Worm (Caenorhabditis elegans) whole organism, L4 larva: Measurements from ENCODE around the gene Y22D7AL.3.

Experiments
- D1046.2 ChIP-seq: fragments of 200-800 bp; sonication (Bioruptor generic); IDR thresholded peaks from 2 replicates; pipeline ENCODE4 v1.3.6; 2022; ENCODE audit warnings: missing genetic modification characterization, missing compliant biosample characterization
- F26F4.8 ChIP-seq: fragments of 200-800 bp; sonication (Bioruptor generic); conservative IDR thresholded peaks from 2 replicates; pipeline ENCODE4 v1.3.6; 2022; ENCODE audit warnings: missing genetic modification characterization, missing compliant biosample characterization
- F44E2.7 ChIP-seq: fragments of 200-800 bp; sonication (Bioruptor generic); IDR thresholded peaks from 2 replicates; pipeline ENCODE4 v2.1.2; 2022; ENCODE audit warnings: missing genetic modification characterization, missing compliant biosample characterization
- R02D3.7 ChIP-seq: fragments of 150-350 bp; sonication (generic microtip); optimal IDR thresholded peaks from 3 replicates; lab custom pipeline; 2014; ENCODE audit warnings: missing biosample characterization, missing genetic modification characterization
- T20F7.1 ChIP-seq: fragments of 200-800 bp; sonication (Bioruptor generic); optimal IDR thresholded peaks from 2 replicates; lab custom pipeline; 2018; ENCODE audit warnings: mild to moderate bottlenecking, missing genetic modification characterization, missing compliant biosample characterization
- T26A8.4 ChIP-seq: fragments of 200-800 bp; sonication (Bioruptor generic); IDR thresholded peaks from 2 replicates; pipeline ENCODE4 v1.3.6; 2022; ENCODE audit warnings: missing genetic modification characterization, missing compliant biosample characterization
- Y105C5A.15 ChIP-seq: fragments of 200-800 bp; sonication (Bioruptor generic); IDR thresholded peaks from 2 replicates; pipeline ENCODE4 v1.3.6; 2022; ENCODE audit warnings: missing genetic modification characterization, missing compliant biosample characterization
- Y75B8A.6 ChIP-seq: fragments of 200-800 bp; sonication (Bioruptor generic); IDR thresholded peaks from 2 replicates; pipeline ENCODE4 v1.3.6; 2022; ENCODE audit warnings: missing genetic modification reagents, missing genetic modification characterization, missing compliant biosample characterization
- ZK546.5 ChIP-seq, 2 experiments: sonication (generic microtip); optimal IDR thresholded peaks; 2 replicates each; lab custom pipeline; 2017; ENCODE audit warnings: missing biosample characterization in 2 of 2, missing genetic modification characterization in 2 of 2
- aha-1 ChIP-seq: fragments of 150-350 bp; peaks from one replicate; lab custom pipeline; 2014; ENCODE audit warnings: missing biosample characterization, missing genetic modification characterization
- ceh-28 ChIP-seq: fragments of 150-350 bp; optimal IDR thresholded peaks from 2 replicates; lab custom pipeline; 2014; ENCODE audit warnings: missing biosample characterization, missing genetic modification reagents, missing genetic modification characterization
- ceh-32 ChIP-seq: sonication (generic microtip); optimal IDR thresholded peaks from 2 replicates; lab custom pipeline; 2016; ENCODE audit warnings: mild to moderate bottlenecking, missing genetic modification characterization, missing compliant biosample characterization; ENCODE audit not compliant: poor library complexity
- ceh-62 ChIP-seq: sonication (generic microtip); optimal IDR thresholded peaks from 2 replicates; lab custom pipeline; 2017; ENCODE audit warnings: missing biosample characterization, missing genetic modification characterization
- ceh-82 ChIP-seq: sonication (generic microtip); optimal IDR thresholded peaks from 2 replicates; lab custom pipeline; 2017; ENCODE audit warnings: missing biosample characterization, missing genetic modification characterization
- ctbp-1 ChIP-seq: fragments of 200-800 bp; sonication (Bioruptor generic); IDR thresholded peaks from 2 replicates; pipeline ENCODE4 v1.3.6; 2022; ENCODE audit warnings: missing genetic modification reagents, missing genetic modification characterization, missing compliant biosample characterization
- daf-12 ChIP-seq: fragments of 150-350 bp; optimal IDR thresholded peaks from 2 replicates; lab custom pipeline; 2014; ENCODE audit warnings: missing biosample characterization, missing genetic modification reagents, missing genetic modification characterization
- daf-19 ChIP-seq: fragments of 200-800 bp; sonication (Bioruptor generic); conservative IDR thresholded peaks from 2 replicates; pipeline ENCODE4 v1.3.6; 2022; ENCODE audit warnings: missing genetic modification characterization, missing compliant biosample characterization
- daf-8 ChIP-seq: fragments of 200-800 bp; sonication (Bioruptor generic); IDR thresholded peaks from 2 replicates; pipeline ENCODE4 v1.3.6; 2022; ENCODE audit warnings: missing genetic modification characterization, missing compliant biosample characterization
- dpl-1 ChIP-seq: fragments of 150-350 bp; optimal IDR thresholded peaks from 2 replicates; lab custom pipeline; 2014; ENCODE audit warnings: missing biosample characterization, missing genetic modification reagents, missing genetic modification characterization
- duxl-1 ChIP-seq: sonication (generic microtip); optimal IDR thresholded peaks from 2 replicates; lab custom pipeline; 2016; ENCODE audit warnings: mild to moderate bottlenecking, missing genetic modification characterization, moderate library complexity, missing compliant biosample characterization; ENCODE audit not compliant: poor library complexity
- fos-1 ChIP-seq: fragments of 150-350 bp; optimal IDR thresholded peaks from 2 replicates; lab custom pipeline; 2014; ENCODE audit warnings: missing biosample characterization, missing genetic modification characterization
- gei-8 ChIP-seq: fragments of 200-800 bp; sonication (Bioruptor generic); optimal IDR thresholded peaks from 2 replicates; lab custom pipeline; 2018; ENCODE audit warnings: mild to moderate bottlenecking, missing genetic modification characterization, missing compliant biosample characterization
- lim-7 ChIP-seq: fragments of 200-800 bp; sonication (Bioruptor generic); IDR thresholded peaks from 2 replicates; pipeline ENCODE4 v1.3.6; 2022; ENCODE audit warnings: missing genetic modification characterization, missing compliant biosample characterization
- lin-15B ChIP-seq: fragments of 150-350 bp; sonication (generic microtip); optimal IDR thresholded peaks from 3 replicates; lab custom pipeline; 2014; ENCODE audit warnings: missing biosample characterization, missing genetic modification characterization
- lin-29 ChIP-seq: fragments of 200-800 bp; sonication (Bioruptor generic); IDR thresholded peaks from 2 replicates; pipeline ENCODE4 v1.3.6; 2022; ENCODE audit warnings: missing genetic modification reagents, missing genetic modification characterization, missing compliant biosample characterization
- lin-38 ChIP-seq: fragments of 200-800 bp; sonication (Bioruptor generic); IDR thresholded peaks from 2 replicates; pipeline ENCODE4 v1.3.6; 2022; ENCODE audit warnings: missing genetic modification reagents, missing genetic modification characterization, missing compliant biosample characterization
- lsy-2 ChIP-seq, 2 experiments: fragments of 150-350 bp in 1 of 2; sonication (generic microtip) in 1 of 2; optimal IDR thresholded peaks; 2 replicates each; lab custom pipeline; 2014 to 2017; ENCODE audit warnings: missing biosample characterization in 2 of 2, missing genetic modification characterization in 2 of 2
- madf-9 ChIP-seq: fragments of 200-800 bp; sonication (Bioruptor generic); conservative IDR thresholded peaks from 2 replicates; pipeline ENCODE4 v1.3.6; 2022; ENCODE audit warnings: missing genetic modification reagents, missing genetic modification characterization, missing compliant biosample characterization
- mes-2 ChIP-seq: sonication (generic microtip); optimal IDR thresholded peaks from 2 replicates; lab custom pipeline; 2016; ENCODE audit warnings: missing genotype, mild to moderate bottlenecking, missing genetic modification characterization, missing compliant biosample characterization; ENCODE audit not compliant: poor library complexity, severe bottlenecking
- mxl-2 ChIP-seq: fragments of 200-800 bp; sonication (Bioruptor generic); conservative IDR thresholded peaks from 2 replicates; pipeline ENCODE4 v1.3.6; 2022; ENCODE audit warnings: missing genetic modification reagents, missing genetic modification characterization, missing compliant biosample characterization
- mxl-3 ChIP-seq: fragments of 200-800 bp; sonication (Bioruptor generic); optimal IDR thresholded peaks from 2 replicates; lab custom pipeline; 2018; ENCODE audit warnings: mild to moderate bottlenecking, missing genetic modification characterization, missing compliant biosample characterization
- nhr-10 ChIP-seq: fragments of 150-350 bp; optimal IDR thresholded peaks from 2 replicates; lab custom pipeline; 2014; ENCODE audit warnings: missing biosample characterization, missing genetic modification characterization
- nhr-111 ChIP-seq: fragments of 200-800 bp; sonication (Bioruptor generic); optimal IDR thresholded peaks from 2 replicates; lab custom pipeline; 2018; ENCODE audit warnings: mild to moderate bottlenecking, missing genetic modification characterization, missing compliant biosample characterization
- nhr-25 ChIP-seq: sonication (generic microtip); optimal IDR thresholded peaks from 2 replicates; lab custom pipeline; 2017; ENCODE audit warnings: missing genetic modification characterization, mild to moderate bottlenecking, missing compliant biosample characterization, antibody characterized with exemption, moderate library complexity, borderline replicate concordance; ENCODE audit not compliant: insufficient read depth
- nhr-28 ChIP-seq: fragments of 150-350 bp; optimal IDR thresholded peaks from 2 replicates; lab custom pipeline; 2014; ENCODE audit warnings: missing biosample characterization, missing genetic modification characterization
- nhr-41 ChIP-seq: fragments of 200-800 bp; sonication (Bioruptor generic); IDR thresholded peaks from 2 replicates; pipeline ENCODE4 v1.3.6; 2022; ENCODE audit warnings: missing genetic modification reagents, missing genetic modification characterization, missing compliant biosample characterization
- nhr-42 ChIP-seq: fragments of 200-800 bp; sonication (Bioruptor generic); IDR thresholded peaks from 2 replicates; pipeline ENCODE4 v1.3.6; 2022; ENCODE audit warnings: missing genetic modification characterization, missing compliant biosample characterization
- nhr-76 ChIP-seq: fragments of 150-350 bp; optimal IDR thresholded peaks from 2 replicates; lab custom pipeline; 2014; ENCODE audit warnings: missing biosample characterization, missing genetic modification characterization
- nhr-77 ChIP-seq: fragments of 150-350 bp; optimal IDR thresholded peaks from 2 replicates; lab custom pipeline; 2014; ENCODE audit warnings: missing biosample characterization, missing genetic modification characterization
- pha-4 ChIP-seq, 2 experiments: fragments of 150-350 bp in 1 of 2; fragments of 200-800 bp in 1 of 2; sonication (Bioruptor generic) in 1 of 2; IDR thresholded peaks in 1 of 2; optimal IDR thresholded peaks in 1 of 2; 2 replicates each; pipeline versions ENCODE4 v1.3.6 to Lab custom; 2014 to 2022; ENCODE audit warnings: missing genetic modification characterization in 2 of 2, missing genetic modification reagents in 2 of 2, missing biosample characterization in 1 of 2, missing compliant biosample characterization in 1 of 2
- sdz-12 ChIP-seq: fragments of 200-800 bp; sonication (Bioruptor generic); optimal IDR thresholded peaks from 2 replicates; lab custom pipeline; 2018; ENCODE audit warnings: mild to moderate bottlenecking, missing genetic modification characterization, missing compliant biosample characterization
- skn-1 ChIP-seq: fragments of 150-350 bp; optimal IDR thresholded peaks from 2 replicates; lab custom pipeline; 2014; ENCODE audit warnings: missing biosample characterization, missing genetic modification characterization
- snpc-1.2 ChIP-seq: fragments of 200-800 bp; sonication (Bioruptor generic); IDR thresholded peaks from 2 replicates; pipeline ENCODE4 v1.3.6; 2022; ENCODE audit warnings: missing genetic modification reagents, missing genetic modification characterization, missing compliant biosample characterization
- snpc-4 ChIP-seq: fragments of 150-350 bp; optimal IDR thresholded peaks from 2 replicates; lab custom pipeline; 2014; ENCODE audit warnings: missing biosample characterization, missing genetic modification characterization
- spr-1 ChIP-seq: sonication (generic microtip); optimal IDR thresholded peaks from 2 replicates; lab custom pipeline; 2016; ENCODE audit warnings: mild to moderate bottlenecking, missing genetic modification characterization, missing compliant biosample characterization
- tag-97 ChIP-seq: fragments of 200-800 bp; sonication (Bioruptor generic); IDR thresholded peaks from 2 replicates; pipeline ENCODE4 v1.3.6; 2022; ENCODE audit warnings: missing genetic modification characterization, missing compliant biosample characterization
- unc-62 ChIP-seq, 3 experiments: fragments of 150-350 bp in 1 of 3; sonication (generic microtip); optimal IDR thresholded peaks in 2 of 3; peaks in 1 of 3; 1 replicate in 1 of 3; 2 replicates in 2 of 3; lab custom pipeline; 2014 to 2017; ENCODE audit warnings: missing biosample characterization in 3 of 3, missing genetic modification characterization in 3 of 3, missing genetic modification reagents in 3 of 3, missing genotype in 1 of 3
- vab-7 ChIP-seq: fragments of 200-800 bp; sonication (Bioruptor generic); IDR thresholded peaks from 2 replicates; pipeline ENCODE4 v1.3.6; 2022; ENCODE audit warnings: missing genetic modification reagents, missing genetic modification characterization, missing compliant biosample characterization
- zag-1 ChIP-seq: fragments of 150-350 bp; optimal IDR thresholded peaks from 2 replicates; lab custom pipeline; 2014; ENCODE audit warnings: missing biosample characterization, missing genetic modification characterization
- zfp-2 ChIP-seq: sonication (generic microtip); optimal IDR thresholded peaks from 2 replicates; lab custom pipeline; 2016; ENCODE audit warnings: mild to moderate bottlenecking, missing genetic modification characterization, missing compliant biosample characterization

Gene Y22D7AL.3

ce11 chrIII:1604514-1604976 is 36.7 kb upstream of the Y22D7AL.3 start, which contains the start of gene Y22D7AL.6 (continued):
- TF ChIP-seq nhr-111 (GFP tag; lab: Kevin White, UChicago) (peak; percentile 51), T26A8.4 (GFP tag; lab: Robert Waterston, UW) (peak; percentile 85), mes-2 (tag; lab: Kevin White, UChicago) (peak; percentile 65), nhr-42 (GFP tag; lab: Robert Waterston, UW) (0 out of 2 replicates have a peak, but pooled peaks have one; percentile 54), dpl-1 (GFP tag; lab: Kevin White, UChicago) (no peak), lsy-2 (tag; optimal IDR thresholded peaks at IDR 0.05; lab: Kevin White, UChicago) (peak in 1 of 2 experiments; percentile 36), ZK546.5 (tag; optimal IDR thresholded peaks at IDR 0.05; lab: Kevin White, UChicago) (no peak), D1046.2 (GFP tag; lab: Robert Waterston, UW) (peak; percentile 90), R02D3.7 (tag; lab: Kevin White, UChicago) (no peak), F26F4.8 (peak; percentile 97), fos-1 (tag; lab: Kevin White, UChicago) (no peak), madf-9 (GFP tag; lab: Robert Waterston, UW) (peak; percentile 78), Y75B8A.6 (GFP tag; lab: Robert Waterston, UW) (no peak), unc-62 (GFP tag; optimal IDR thresholded peaks at IDR 0.05 in 1 of 2; lab: Kevin White, UChicago) (no peak), unc-62 (tag; optimal IDR thresholded peaks at IDR 0.05; lab: Kevin White, UChicago) (no peak), aha-1 (tag; lab: Kevin White, UChicago) (peak; percentile 92), nhr-25 (tag; lab: Kevin White, UChicago) (no peak), mxl-3 (GFP tag; lab: Kevin White, UChicago) (peak; percentile 9), ctbp-1 (GFP tag; lab: Robert Waterston, UW) (peak; percentile 81), ceh-28 (tag; lab: Kevin White, UChicago) (no peak), pha-4 (GFP tag; IDR thresholded peaks at IDR 0.05; lab: Robert Waterston, UW) (peak; percentile 91), pha-4 (tag; optimal IDR thresholded peaks at IDR 0.05; lab: Kevin White, UChicago) (no peak), snpc-4 (tag; lab: Kevin White, UChicago) (no peak), zfp-2 (peak; percentile 33), ceh-62 (no peak), vab-7 (peak; percentile 76), ceh-82 (tag; lab: Kevin White, UChicago) (no peak), tag-97 (GFP tag; lab: Robert Waterston, UW) (no peak), gei-8 (GFP tag; lab: Kevin White, UChicago) (peak; percentile 81), lin-38 (GFP tag; lab: Robert Waterston, UW) (peak; percentile 83), nhr-76 (tag; lab: Kevin White, UChicago) (no peak), lin-15B (tag; lab: Kevin White, UChicago) (no peak), spr-1 (peak; percentile 61), nhr-10 (tag; lab: Kevin White, UChicago) (no peak), daf-8 (GFP tag; lab: Robert Waterston, UW) (no peak), sdz-12 (GFP tag; lab: Kevin White, UChicago) (no peak), mxl-2 (GFP tag; lab: Robert Waterston, UW) (no peak), skn-1 (tag; lab: Kevin White, UChicago) (no peak), Y105C5A.15 (GFP tag; lab: Robert Waterston, UW) (peak; percentile 45; the same call in 1 of the 2 replicates), lim-7 (peak; percentile 91), daf-12 (tag; lab: Kevin White, UChicago) (no peak), lin-29 (GFP tag; lab: Robert Waterston, UW) (0 out of 2 replicates have a peak, but pooled peaks have one; percentile 48), F44E2.7 (GFP tag; lab: Robert Waterston, UW) (0 out of 2 replicates have a peak, but pooled peaks have one; percentile 85), T20F7.1 (GFP tag; lab: Kevin White, UChicago) (no peak), zag-1 (tag; lab: Kevin White, UChicago) (no peak), daf-19 (GFP tag; lab: Robert Waterston, UW) (peak; percentile 69; the same call in 1 of the 2 replicates), nhr-41 (no peak), ceh-32 (tag; lab: Kevin White, UChicago) (no peak), duxl-1 (peak; percentile 61), snpc-1.2 (GFP tag; lab: Robert Waterston, UW) (peak; percentile 79), nhr-77 (tag; lab: Kevin White, UChicago) (no peak), nhr-28 (tag; lab: Kevin White, UChicago) (no peak)
